Worm (Caenorhabditis elegans) whole organism, mixed stage, embryonic: ENCODE data around the gene Y46E12BL.2.

Experiments used
- bed-3 ChIP-seq: fragments of 200-800 bp; sonication (Bioruptor generic); optimal IDR thresholded peaks from 3 replicates; lab custom pipeline; 2018; ENCODE audit warnings: mild to moderate bottlenecking, missing genetic modification characterization, moderate library complexity, missing compliant biosample characterization
- blmp-1 ChIP-seq: fragments of 150-350 bp; optimal IDR thresholded peaks from 2 replicates; lab custom pipeline; 2014; ENCODE audit warnings: missing biosample characterization, missing genetic modification characterization
- ceh-39 ChIP-seq: fragments of 150-350 bp; optimal IDR thresholded peaks from 2 replicates; lab custom pipeline; 2014; ENCODE audit warnings: missing biosample characterization, missing genetic modification characterization
- ceh-43 ChIP-seq: fragments of 200-800 bp; sonication (Bioruptor generic); optimal IDR thresholded peaks from 2 replicates; lab custom pipeline; 2018; ENCODE audit warnings: mild to moderate bottlenecking, missing genetic modification characterization, moderate library complexity, missing compliant biosample characterization
- ceh-83 ChIP-seq: fragments of 200-800 bp; sonication (Bioruptor generic); optimal IDR thresholded peaks from 2 replicates; lab custom pipeline; 2018; ENCODE audit warnings: mild to moderate bottlenecking, missing genetic modification characterization, missing compliant biosample characterization
- cnd-1 ChIP-seq: fragments of 200-800 bp; sonication (Bioruptor generic); optimal IDR thresholded peaks from 2 replicates; lab custom pipeline; 2018; ENCODE audit warnings: mild to moderate bottlenecking, missing genetic modification characterization, missing compliant biosample characterization
- flh-1 ChIP-seq: fragments of 200-800 bp; sonication (Bioruptor generic); optimal IDR thresholded peaks from 2 replicates; lab custom pipeline; 2018; ENCODE audit warnings: mild to moderate bottlenecking, missing genetic modification characterization, moderate library complexity, missing compliant biosample characterization
- lsy-2 ChIP-seq: fragments of 150-350 bp; optimal IDR thresholded peaks from 2 replicates; lab custom pipeline; 2014; ENCODE audit warnings: missing biosample characterization, missing genetic modification characterization
- mab-5 ChIP-seq: fragments of 150-350 bp; optimal IDR thresholded peaks from 2 replicates; lab custom pipeline; 2014; ENCODE audit warnings: missing biosample characterization, missing genetic modification characterization
- mls-2 ChIP-seq: sonication (generic microtip); optimal IDR thresholded peaks from 2 replicates; lab custom pipeline; 2016; ENCODE audit warnings: mild to moderate bottlenecking, missing genetic modification characterization, moderate library complexity, missing compliant biosample characterization
- pha-4 ChIP-seq: fragments of 150-350 bp; optimal IDR thresholded peaks from 2 replicates; lab custom pipeline; 2018; ENCODE audit warnings: missing biosample characterization, missing genetic modification reagents, missing genetic modification characterization
- sem-2 ChIP-seq: fragments of 200-800 bp; sonication (Bioruptor generic); optimal IDR thresholded peaks from 2 replicates; lab custom pipeline; 2018; ENCODE audit warnings: mild to moderate bottlenecking, missing genetic modification characterization, missing compliant biosample characterization
- snpc-4 ChIP-seq: fragments of 150-350 bp; optimal IDR thresholded peaks from 2 replicates; lab custom pipeline; 2014; ENCODE audit warnings: missing biosample characterization, missing genetic modification characterization

- TF ChIP-seq lsy-2 (tag; lab: Kevin White, UChicago): no peak
- no peak for TF ChIP-seq bed-3 (GFP tag; lab: Kevin White, UChicago)
- TF ChIP-seq flh-1 (GFP tag; lab: Kevin White, UChicago): no peak
- no peak for TF ChIP-seq mab-5
- TF ChIP-seq ceh-39 (tag; lab: Kevin White, UChicago): no peak
- TF ChIP-seq snpc-4: no peak
- no peak for TF ChIP-seq sem-2 (GFP tag; lab: Kevin White, UChicago)
- TF ChIP-seq cnd-1 (tag; lab: Kevin White, UChicago): no peak
- TF ChIP-seq mls-2 (tag; lab: Kevin White, UChicago): no peak
- no peak for TF ChIP-seq ceh-83
- TF ChIP-seq pha-4: no peak
- no peak for TF ChIP-seq ceh-43 (GFP tag; lab: Kevin White, UChicago)
- no peak for TF ChIP-seq blmp-1 (tag; lab: Kevin White, UChicago)
Observed at ce11 chrII:15265469-15265868, 32.7 kb downstream of the Y46E12BL.2 start.
